Fruit fly (Drosophila melanogaster) whole organism, embryonic: ENCODE data around the gene CG10301.

Experiments used
- Abd-B ChIP-seq: fragments of 200-800 bp; sonication (Bioruptor generic); optimal IDR thresholded peaks from 2 replicates; lab custom pipeline; 2018; ENCODE audit warnings: missing biosample characterization, mild to moderate bottlenecking, missing genetic modification characterization, moderate library complexity
- Adf1 ChIP-seq: fragments of 200-800 bp; sonication (Bioruptor generic); IDR thresholded peaks from 2 replicates; pipeline ENCODE4 v1.3.6; 2022; ENCODE audit warnings: missing biosample characterization, missing genetic modification characterization
- Atf6 ChIP-seq: fragments of 200-800 bp; sonication (Bioruptor generic); IDR thresholded peaks from 2 replicates; pipeline ENCODE4 v1.3.6; 2022; ENCODE audit warnings: missing biosample characterization, missing genetic modification characterization
- C15 ChIP-seq: fragments of 200-800 bp; sonication (Bioruptor generic); IDR thresholded peaks from 3 replicates; pipeline ENCODE4 v1.3.6; 2022; ENCODE audit warnings: missing biosample characterization, missing genetic modification characterization
- CG10959 ChIP-seq: fragments of 200-800 bp; sonication (Bioruptor generic); IDR thresholded peaks from 2 replicates; pipeline ENCODE4 v1.3.6; 2022; ENCODE audit warnings: missing biosample characterization, missing genetic modification characterization
- CG11085 ChIP-seq: fragments of 200-800 bp; sonication (Bioruptor generic); IDR thresholded peaks from 2 replicates; pipeline ENCODE4 v1.3.6; 2022; ENCODE audit warnings: missing biosample characterization, missing genetic modification characterization
- CG11695 ChIP-seq: fragments of 200-800 bp; sonication (Bioruptor generic); IDR thresholded peaks from 3 replicates; pipeline ENCODE4 v1.3.6; 2022; ENCODE audit warnings: missing biosample characterization, missing genetic modification characterization
- CG12155 ChIP-seq: fragments of 200-800 bp; sonication (Bioruptor generic); optimal IDR thresholded peaks from 3 replicates; lab custom pipeline; 2016; ENCODE audit warnings: missing biosample characterization, missing genetic modification characterization
- CG12744 ChIP-seq: fragments of 200-800 bp; sonication (Bioruptor generic); optimal IDR thresholded peaks from 2 replicates; lab custom pipeline; 2016; ENCODE audit warnings: missing biosample characterization, missing genetic modification characterization
- CG13624 ChIP-seq: fragments of 200-800 bp; sonication (Bioruptor generic); optimal IDR thresholded peaks from 2 replicates; lab custom pipeline; 2016; ENCODE audit warnings: missing biosample characterization, missing genetic modification characterization
- CG14667 ChIP-seq: fragments of 200-800 bp; sonication (Bioruptor generic); IDR thresholded peaks from 2 replicates; pipeline ENCODE4 v1.3.6; 2022; ENCODE audit warnings: missing biosample characterization, missing genetic modification characterization
- CG15479 ChIP-seq: fragments of 200-800 bp; sonication (Bioruptor generic); optimal IDR thresholded peaks from 3 replicates; lab custom pipeline; 2019; ENCODE audit warnings: missing biosample characterization, mild to moderate bottlenecking, missing genetic modification characterization, moderate library complexity
- CG15696 ChIP-seq: fragments of 200-800 bp; sonication (Bioruptor generic); optimal IDR thresholded peaks from 2 replicates; lab custom pipeline; 2019; ENCODE audit warnings: missing biosample characterization, mild to moderate bottlenecking, missing genetic modification characterization, moderate library complexity
- CG16863 ChIP-seq: fragments of 200-800 bp; sonication (Bioruptor generic); optimal IDR thresholded peaks from 3 replicates; lab custom pipeline; 2016; ENCODE audit warnings: missing biosample characterization, missing genetic modification characterization
- CG17829 ChIP-seq: fragments of 200-800 bp; optimal IDR thresholded peaks from 2 replicates; lab custom pipeline; 2019; ENCODE audit warnings: missing biosample characterization, mild to moderate bottlenecking, missing genetic modification characterization, moderate library complexity
- CG2129 ChIP-seq: fragments of 200-800 bp; sonication (Bioruptor generic); IDR thresholded peaks from 2 replicates; pipeline ENCODE4 v1.3.6; 2022; ENCODE audit warnings: missing biosample characterization, missing genetic modification characterization; ENCODE audit not compliant: partially characterized antibody
- CG30020 ChIP-seq: fragments of 200-800 bp; optimal IDR thresholded peaks from 2 replicates; lab custom pipeline; 2019; ENCODE audit warnings: missing biosample characterization, mild to moderate bottlenecking, missing genetic modification characterization, moderate library complexity
- CG33213 ChIP-seq: fragments of 200-800 bp; sonication (Bioruptor generic); optimal IDR thresholded peaks from 3 replicates; lab custom pipeline; 2016; ENCODE audit warnings: missing biosample characterization, missing genetic modification characterization
- CG4617 ChIP-seq: fragments of 200-800 bp; sonication (Bioruptor generic); optimal IDR thresholded peaks from 3 replicates; lab custom pipeline; 2016; ENCODE audit warnings: missing biosample characterization, missing genetic modification characterization, borderline replicate concordance
- CG6791 ChIP-seq: fragments of 200-800 bp; sonication (Bioruptor generic); IDR thresholded peaks from 3 replicates; pipeline ENCODE4 v1.3.6; 2022; ENCODE audit warnings: missing biosample characterization, missing genetic modification characterization; ENCODE audit not compliant: partially characterized antibody
- CG7357 ChIP-seq: fragments of 200-800 bp; sonication (Bioruptor generic); IDR thresholded peaks from 3 replicates; pipeline ENCODE4 v1.3.6; 2022; ENCODE audit warnings: missing biosample characterization, missing genetic modification characterization
- Camta ChIP-seq: fragments of 200-800 bp; sonication (Bioruptor generic); optimal IDR thresholded peaks from 2 replicates; lab custom pipeline; 2016; ENCODE audit warnings: missing biosample characterization, missing genetic modification characterization
- Dip3 ChIP-seq: fragments of 200-800 bp; sonication (Bioruptor generic); optimal IDR thresholded peaks from 3 replicates; lab custom pipeline; 2016; ENCODE audit warnings: missing biosample characterization, missing genetic modification characterization
- HmgZ ChIP-seq: fragments of 200-800 bp; sonication (Bioruptor generic); optimal IDR thresholded peaks from 2 replicates; lab custom pipeline; 2018; ENCODE audit warnings: missing biosample characterization, mild to moderate bottlenecking, missing genetic modification characterization
- Hr3 ChIP-seq: fragments of 200-800 bp; sonication (Bioruptor generic); optimal IDR thresholded peaks from 3 replicates; lab custom pipeline; 2016; ENCODE audit warnings: missing biosample characterization, missing genetic modification characterization
- Neu2 ChIP-seq: fragments of 200-800 bp; sonication (Bioruptor generic); optimal IDR thresholded peaks from 3 replicates; lab custom pipeline; 2016; ENCODE audit warnings: missing biosample characterization, missing genetic modification characterization, borderline replicate concordance
- Oaz ChIP-seq: fragments of 200-800 bp; sonication (Bioruptor generic); IDR thresholded peaks from 2 replicates; pipeline ENCODE4 v1.3.6; 2022; ENCODE audit warnings: missing biosample characterization, missing genetic modification characterization
- Opbp ChIP-seq: fragments of 200-800 bp; sonication (Bioruptor generic); IDR thresholded peaks from 3 replicates; pipeline ENCODE4 v1.3.6; 2022; ENCODE audit warnings: missing biosample characterization, missing genetic modification characterization; ENCODE audit not compliant: partially characterized antibody
- Rx ChIP-seq: fragments of 200-800 bp; sonication (Bioruptor generic); IDR thresholded peaks from 2 replicates; pipeline ENCODE4 v1.3.6; 2022; ENCODE audit warnings: missing biosample characterization, missing genetic modification characterization
- Six4 ChIP-seq: fragments of 200-800 bp; sonication (Bioruptor generic); optimal IDR thresholded peaks from 2 replicates; lab custom pipeline; 2016; ENCODE audit warnings: missing biosample characterization, missing genetic modification characterization
- Sry-δ ChIP-seq: fragments of 200-800 bp; sonication (Bioruptor generic); optimal IDR thresholded peaks from 2 replicates; lab custom pipeline; 2016; ENCODE audit warnings: missing biosample characterization, missing genetic modification characterization
- Ssrp ChIP-seq: fragments of 200-800 bp; sonication (Bioruptor generic); optimal IDR thresholded peaks from 2 replicates; lab custom pipeline; 2018; ENCODE audit warnings: missing biosample characterization, mild to moderate bottlenecking, missing genetic modification characterization, moderate library complexity
- Tbp ChIP-seq: fragments of >200 bp; optimal IDR thresholded peaks from 2 replicates; lab custom pipeline; 2018; ENCODE audit warnings: missing biosample characterization, missing genetic modification characterization
- ac ChIP-seq: fragments of 200-800 bp; sonication (Bioruptor generic); optimal IDR thresholded peaks from 3 replicates; lab custom pipeline; 2017; ENCODE audit warnings: missing biosample characterization, mild to moderate bottlenecking, missing genetic modification characterization
- ash1 ChIP-seq: fragments of 200-800 bp; sonication (Bioruptor generic); optimal IDR thresholded peaks from 2 replicates; lab custom pipeline; 2018; ENCODE audit warnings: missing biosample characterization, mild to moderate bottlenecking, missing genetic modification characterization
- bbx ChIP-seq: fragments of 200-800 bp; sonication (Bioruptor generic); IDR thresholded peaks from 2 replicates; pipeline ENCODE4 v1.3.6; 2022; ENCODE audit warnings: missing biosample characterization, missing genetic modification characterization; ENCODE audit not compliant: partially characterized antibody
- cato ChIP-seq: fragments of 200-800 bp; sonication (Bioruptor generic); optimal IDR thresholded peaks from 2 replicates; lab custom pipeline; 2016; ENCODE audit warnings: missing biosample characterization, missing genetic modification characterization, borderline replicate concordance
- chif ChIP-seq, 2 experiments: fragments of 200-800 bp; sonication (Bioruptor generic); optimal IDR thresholded peaks; 3 replicates each; lab custom pipeline; 2016; ENCODE audit warnings: missing biosample characterization in 2 of 2, missing genetic modification characterization in 2 of 2
- danr ChIP-seq: fragments of 200-800 bp; sonication (Bioruptor generic); IDR thresholded peaks from 2 replicates; pipeline ENCODE4 v1.3.6; 2022; ENCODE audit warnings: missing biosample characterization, missing genetic modification characterization
- dysf ChIP-seq: fragments of 200-800 bp; sonication (Bioruptor generic); IDR thresholded peaks from 3 replicates; pipeline ENCODE4 v1.3.6; 2022; ENCODE audit warnings: missing biosample characterization, missing genetic modification characterization
- exex ChIP-seq: fragments of 200-800 bp; sonication (Bioruptor generic); optimal IDR thresholded peaks from 4 replicates; lab custom pipeline; 2018; ENCODE audit warnings: missing biosample characterization, mild to moderate bottlenecking, missing genetic modification characterization, moderate library complexity
- grn ChIP-seq: fragments of 200-800 bp; sonication (Bioruptor generic); optimal IDR thresholded peaks from 3 replicates; lab custom pipeline; 2017; ENCODE audit warnings: missing biosample characterization, missing genetic modification characterization
- h ChIP-seq: fragments of >200 bp; optimal IDR thresholded peaks from 2 replicates; lab custom pipeline; 2017
- inv ChIP-seq: fragments of 200-800 bp; sonication (Bioruptor generic); IDR thresholded peaks from 2 replicates; pipeline ENCODE4 v1.3.6; 2022; ENCODE audit warnings: missing biosample characterization, missing genetic modification characterization; ENCODE audit not compliant: partially characterized antibody
- kah ChIP-seq: fragments of 200-800 bp; sonication (Bioruptor generic); optimal IDR thresholded peaks from 2 replicates; lab custom pipeline; 2018; ENCODE audit warnings: missing biosample characterization, mild to moderate bottlenecking, missing genetic modification characterization
- kay ChIP-seq: fragments of 200-800 bp; sonication (Bioruptor generic); optimal IDR thresholded peaks from 2 replicates; lab custom pipeline; 2016; ENCODE audit warnings: missing biosample characterization, missing genetic modification characterization
- lab ChIP-seq: fragments of 200-800 bp; sonication (Bioruptor generic); optimal IDR thresholded peaks from 3 replicates; lab custom pipeline; 2017; ENCODE audit warnings: missing biosample characterization, missing genetic modification characterization, mild to moderate bottlenecking, moderate library complexity, missing genetic modification reagents
- lbe ChIP-seq: fragments of 200-800 bp; sonication (Bioruptor generic); optimal IDR thresholded peaks from 2 replicates; lab custom pipeline; 2016; ENCODE audit warnings: missing biosample characterization, mild to moderate bottlenecking, missing genetic modification characterization
- psq ChIP-seq: fragments of 200-800 bp; sonication (Bioruptor generic); optimal IDR thresholded peaks from 2 replicates; lab custom pipeline; 2017; ENCODE audit warnings: missing biosample characterization, missing genetic modification characterization
- pzg ChIP-seq: fragments of 200-800 bp; sonication (Bioruptor generic); optimal IDR thresholded peaks from 3 replicates; lab custom pipeline; 2018; ENCODE audit warnings: missing biosample characterization, mild to moderate bottlenecking, missing genetic modification characterization, moderate library complexity
- sr ChIP-seq: fragments of 200-800 bp; sonication (Bioruptor generic); IDR thresholded peaks from 3 replicates; pipeline ENCODE4 v1.3.6; 2022; ENCODE audit warnings: missing biosample characterization, missing genetic modification characterization
- wek ChIP-seq: fragments of 200-800 bp; sonication (Bioruptor generic); optimal IDR thresholded peaks from 3 replicates; lab custom pipeline; 2018; ENCODE audit warnings: missing biosample characterization, mild to moderate bottlenecking, missing genetic modification characterization, moderate library complexity

CG10301 gene

DNA sequence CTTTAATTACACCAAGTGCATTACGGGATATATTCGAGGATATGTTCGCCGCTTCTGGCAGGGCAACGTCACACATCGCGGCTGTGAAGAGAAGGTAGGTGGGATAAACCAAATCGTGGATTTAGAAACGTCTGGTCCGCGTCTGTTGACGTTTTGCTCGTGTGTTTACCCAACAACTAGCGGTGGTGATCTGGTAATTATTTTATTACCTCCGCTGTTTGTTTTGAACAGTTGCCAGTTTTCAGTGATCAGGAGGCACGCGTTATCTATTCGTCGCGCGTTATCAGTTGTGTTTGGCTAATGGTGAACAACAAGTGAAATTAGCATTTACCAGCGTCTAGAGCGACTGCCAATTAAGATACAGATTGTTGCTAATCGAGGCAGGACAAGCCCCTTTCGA, 19.1 kb downstream of the CG10301 start (continued):
- no peak for TF ChIP-seq chif (GFP tag; optimal IDR thresholded peaks at IDR 0.05; lab: Kevin White, UChicago)
- no peak for TF ChIP-seq Ssrp
- no peak for TF ChIP-seq Camta (GFP tag; lab: Kevin White, UChicago)
- no peak for TF ChIP-seq Sry-δ (GFP tag; lab: Kevin White, UChicago)
- TF ChIP-seq CG15479 (GFP tag; lab: Kevin White, UChicago): no peak
- TF ChIP-seq CG17829 (tag; lab: Kevin White, UChicago): no peak
- TF ChIP-seq CG16863 (GFP tag; lab: Kevin White, UChicago): no peak
- TF ChIP-seq Tbp (GFP tag; lab: Kevin White, UChicago): no peak
- TF ChIP-seq CG2129: no peak
- no peak for TF ChIP-seq CG30020
- TF ChIP-seq CG11085 (GFP tag; lab: Robert Waterston, UW): no peak
- TF ChIP-seq CG4617: no peak
- TF ChIP-seq inv (GFP tag; lab: Robert Waterston, UW): no peak
- no peak for TF ChIP-seq Hr3 (GFP tag; lab: Kevin White, UChicago)
- no peak for TF ChIP-seq C15 (GFP tag; lab: Robert Waterston, UW)
- TF ChIP-seq Rx: no peak
- TF ChIP-seq cato (GFP tag; lab: Kevin White, UChicago): no peak
- TF ChIP-seq Opbp (GFP tag; lab: Robert Waterston, UW): no peak
- TF ChIP-seq CG12744 (GFP tag; lab: Kevin White, UChicago): no peak
- TF ChIP-seq CG6791 (GFP tag; lab: Robert Waterston, UW): no peak
- no peak for TF ChIP-seq bbx (GFP tag; lab: Robert Waterston, UW)
- TF ChIP-seq CG12155 (GFP tag; lab: Kevin White, UChicago): no peak
- peak; percentile 57 for TF ChIP-seq HmgZ
- TF ChIP-seq Atf6: peak; percentile 70; the same call in 1 of the 2 replicates
- no peak for TF ChIP-seq ac (GFP tag; lab: Kevin White, UChicago)
- TF ChIP-seq dysf (GFP tag; lab: Robert Waterston, UW): no peak
- TF ChIP-seq kah (GFP tag; lab: Kevin White, UChicago): peak; percentile 24
- TF ChIP-seq CG10959: no peak
- TF ChIP-seq sr (GFP tag; lab: Robert Waterston, UW): no peak
- no peak for TF ChIP-seq lbe (GFP tag; lab: Kevin White, UChicago)
- no peak for TF ChIP-seq Six4
- no peak for TF ChIP-seq CG13624 (GFP tag; lab: Kevin White, UChicago)
- TF ChIP-seq CG11695 (GFP tag; lab: Robert Waterston, UW): 0 out of 3 replicates have a peak, but pooled peaks have one; percentile 8
- peak; percentile 87 for TF ChIP-seq lab (GFP tag; lab: Kevin White, UChicago)
- TF ChIP-seq Oaz (GFP tag; lab: Robert Waterston, UW): no peak
- no peak for TF ChIP-seq h (lab: Kevin White, UChicago)
- no peak for TF ChIP-seq Adf1 (GFP tag; lab: Robert Waterston, UW)
- TF ChIP-seq psq (GFP tag; lab: Kevin White, UChicago): no peak
- no peak for TF ChIP-seq Abd-B (GFP tag; lab: Kevin White, UChicago)
- peak; percentile 43 for TF ChIP-seq grn
- TF ChIP-seq CG7357 (GFP tag; lab: Robert Waterston, UW): no peak
- no peak for TF ChIP-seq kay (GFP tag; lab: Kevin White, UChicago)
- TF ChIP-seq CG15696: peak; percentile 30
- TF ChIP-seq wek: peak; percentile 62
- TF ChIP-seq pzg (GFP tag; lab: Kevin White, UChicago): no peak
- TF ChIP-seq Dip3 (GFP tag; lab: Kevin White, UChicago): no peak
- peak; percentile 72 for TF ChIP-seq ash1
- TF ChIP-seq Neu2: no peak
- TF ChIP-seq danr (GFP tag; lab: Robert Waterston, UW): no peak
- TF ChIP-seq exex (tag; lab: Kevin White, UChicago): peak; percentile 56
- TF ChIP-seq CG33213 (GFP tag; lab: Kevin White, UChicago): no peak
- no peak for TF ChIP-seq CG14667 (GFP tag; lab: Robert Waterston, UW)
